Fruit fly (Drosophila melanogaster) whole organism, adult: ENCODE results near the gene AlaRS-m.

Experiments
- CG12768 ChIP-seq: fragments of 200-800 bp; sonication (Bioruptor generic); optimal IDR thresholded peaks from 2 replicates; lab custom pipeline; 2017; ENCODE audit warnings: missing biosample characterization, missing genetic modification characterization, mild to moderate bottlenecking, moderate library complexity, missing genetic modification reagents
- CG14711 ChIP-seq: fragments of 200-800 bp; sonication (Bioruptor generic); optimal IDR thresholded peaks from 2 replicates; lab custom pipeline; 2018; ENCODE audit warnings: missing biosample characterization, mild to moderate bottlenecking, missing genetic modification characterization, moderate library complexity
- CG1620 ChIP-seq: fragments of 200-800 bp; sonication (Bioruptor generic); optimal IDR thresholded peaks from 2 replicates; lab custom pipeline; 2016; ENCODE audit warnings: missing biosample characterization, missing genetic modification characterization
- CG33017 ChIP-seq: fragments of 200-800 bp; sonication (Bioruptor generic); optimal IDR thresholded peaks from 2 replicates; lab custom pipeline; 2018; ENCODE audit warnings: missing biosample characterization, mild to moderate bottlenecking, missing genetic modification characterization, moderate library complexity
- CG5204 ChIP-seq: fragments of 200-800 bp; sonication (Bioruptor generic); optimal IDR thresholded peaks from 2 replicates; lab custom pipeline; 2016; ENCODE audit warnings: missing biosample characterization, missing genetic modification characterization
- CG7101 ChIP-seq: fragments of 200-800 bp; sonication (Bioruptor generic); optimal IDR thresholded peaks from 2 replicates; lab custom pipeline; 2018; ENCODE audit warnings: missing biosample characterization, mild to moderate bottlenecking, missing genetic modification characterization, moderate library complexity
- Clk ChIP-seq: fragments of 200-800 bp; sonication (Bioruptor generic); optimal IDR thresholded peaks from 2 replicates; lab custom pipeline; 2017; ENCODE audit warnings: missing biosample characterization, missing genetic modification characterization
- Crg-1 ChIP-seq: fragments of 200-800 bp; sonication (Bioruptor generic); optimal IDR thresholded peaks from 2 replicates; lab custom pipeline; 2016; ENCODE audit warnings: missing biosample characterization, missing genetic modification characterization
- Mnt ChIP-seq: fragments of 200-800 bp; sonication (Bioruptor generic); optimal IDR thresholded peaks from 2 replicates; lab custom pipeline; 2016; ENCODE audit warnings: missing biosample characterization, mild to moderate bottlenecking, missing genetic modification characterization
- cic ChIP-seq: fragments of 200-800 bp; sonication (Bioruptor generic); optimal IDR thresholded peaks from 2 replicates; lab custom pipeline; 2017; ENCODE audit warnings: missing biosample characterization, mild to moderate bottlenecking, missing genetic modification characterization, moderate library complexity
- kay ChIP-seq: fragments of 200-800 bp; sonication (Bioruptor generic); peaks from one replicate; lab custom pipeline; 2016; ENCODE audit warnings: missing biosample characterization, missing genetic modification characterization, borderline replicate concordance
- ovo ChIP-seq: fragments of 200-800 bp; sonication (Bioruptor generic); optimal IDR thresholded peaks from 2 replicates; lab custom pipeline; 2016; ENCODE audit warnings: missing biosample characterization, missing genetic modification characterization

- TF ChIP-seq cic (GFP tag; lab: Kevin White, UChicago) (no peak), ovo (GFP tag; lab: Kevin White, UChicago) (no peak), CG33017 (tag; lab: Kevin White, UChicago) (no peak), Clk (no peak), CG12768 (GFP tag; lab: Kevin White, UChicago) (no peak), Crg-1 (no peak), CG14711 (tag; lab: Kevin White, UChicago) (no peak), Mnt (no peak), CG1620 (no peak), kay (GFP tag; lab: Kevin White, UChicago) (no peak), CG5204 (GFP tag; lab: Kevin White, UChicago) (no peak), CG7101 (tag; lab: Kevin White, UChicago) (no peak)
Observed at dm6 chr3L:5132966-5133365, 12.9 kb upstream of the AlaRS-m start, which contains the start of gene CG15213.
